Fruit fly (Drosophila melanogaster) whole organism, wandering third instar larva: ENCODE results near the gene CG16781.

Experiments
- Abd-B ChIP-seq: fragments of >200 bp; optimal IDR thresholded peaks from 2 replicates; lab custom pipeline; 2017; ENCODE audit warnings: missing biosample characterization, missing genetic modification characterization
- CG32264 ChIP-seq: fragments of 200-800 bp; sonication (Bioruptor generic); optimal IDR thresholded peaks from 2 replicates; lab custom pipeline; 2016; ENCODE audit warnings: missing biosample characterization, missing genetic modification characterization
- CG9705 ChIP-seq: fragments of 200-800 bp; sonication (Bioruptor generic); optimal IDR thresholded peaks from 2 replicates; lab custom pipeline; 2018; ENCODE audit warnings: missing biosample characterization, mild to moderate bottlenecking, missing genetic modification characterization
- CrebA ChIP-seq: fragments of 200-800 bp; sonication (Bioruptor generic); optimal IDR thresholded peaks from 2 replicates; lab custom pipeline; 2016; ENCODE audit warnings: missing biosample characterization, mild to moderate bottlenecking, missing genetic modification characterization, borderline replicate concordance
- Dfd ChIP-seq: fragments of >200 bp; optimal IDR thresholded peaks from 2 replicates; lab custom pipeline; 2017; ENCODE audit warnings: missing biosample characterization, missing genetic modification characterization
- Dif ChIP-seq: fragments of 200-275, 200-300 bp; sonication (Bioruptor generic); optimal IDR thresholded peaks from 2 replicates; lab custom pipeline; 2018; ENCODE audit warnings: missing biosample characterization, missing genetic modification characterization; ENCODE audit not compliant: partially characterized antibody
- GATAd ChIP-seq: sonication (Bioruptor generic); optimal IDR thresholded peaks from 2 replicates; lab custom pipeline; 2016; ENCODE audit warnings: missing biosample characterization, missing genetic modification characterization
- HLH106 ChIP-seq: fragments of 200-800 bp; optimal IDR thresholded peaks from 3 replicates; lab custom pipeline; 2019; ENCODE audit warnings: missing biosample characterization, mild to moderate bottlenecking, missing genetic modification characterization, moderate library complexity
- Hnf4 ChIP-seq: fragments of 200-800 bp; sonication (Bioruptor generic); optimal IDR thresholded peaks from 2 replicates; lab custom pipeline; 2016; ENCODE audit warnings: missing biosample characterization, mild to moderate bottlenecking, missing genetic modification characterization
- Hr78 ChIP-seq: fragments of >200 bp; optimal IDR thresholded peaks from 2 replicates; lab custom pipeline; 2017; ENCODE audit warnings: missing biosample characterization, missing genetic modification characterization
- Hr83 ChIP-seq: fragments of 200-300 bp; sonication (Bioruptor generic); optimal IDR thresholded peaks from 2 replicates; lab custom pipeline; 2016; ENCODE audit warnings: missing biosample characterization, mild to moderate bottlenecking, missing genetic modification characterization, moderate library complexity; ENCODE audit not compliant: poor library complexity, severe bottlenecking
- Jra ChIP-seq: sonication (Bioruptor generic); optimal IDR thresholded peaks from 2 replicates; lab custom pipeline; 2016; ENCODE audit warnings: missing biosample characterization, missing genetic modification characterization
- Mio ChIP-seq: sonication (Bioruptor generic); optimal IDR thresholded peaks from 2 replicates; lab custom pipeline; 2016; ENCODE audit warnings: missing biosample characterization, missing genetic modification characterization
- Myc ChIP-seq: fragments of >200 bp; optimal IDR thresholded peaks from 2 replicates; lab custom pipeline; 2017
- N ChIP-seq: fragments of >200 bp; optimal IDR thresholded peaks from 2 replicates; lab custom pipeline; 2018; ENCODE audit warnings: missing biosample characterization, missing external identifiers, missing genetic modification characterization
- OdsH ChIP-seq: fragments of 200-800 bp; sonication (Bioruptor generic); optimal IDR thresholded peaks from 2 replicates; lab custom pipeline; 2016; ENCODE audit warnings: missing biosample characterization, mild to moderate bottlenecking, missing genetic modification characterization
- Rel ChIP-seq, 2 experiments: fragments of 200-800 bp; sonication (Bioruptor generic) in 1 of 2; optimal IDR thresholded peaks; 2 replicates in 1 of 2; 3 replicates in 1 of 2; lab custom pipeline; 2016 to 2019; ENCODE audit warnings: mild to moderate bottlenecking in 2 of 2, missing biosample characterization in 2 of 2, missing genetic modification characterization in 2 of 2, moderate library complexity in 1 of 2
- Sp1 ChIP-seq: fragments of 200-800 bp; sonication (Bioruptor generic); optimal IDR thresholded peaks from 3 replicates; lab custom pipeline; 2019; ENCODE audit warnings: missing biosample characterization, mild to moderate bottlenecking, missing genetic modification characterization, moderate library complexity
- Vsx2 ChIP-seq: fragments of 200-300, 225-300 bp; sonication (Bioruptor generic); optimal IDR thresholded peaks from 2 replicates; lab custom pipeline; 2018; ENCODE audit warnings: missing biosample characterization, missing genetic modification characterization; ENCODE audit not compliant: partially characterized antibody
- br ChIP-seq: fragments of 200-800 bp; sonication (Bioruptor generic); optimal IDR thresholded peaks from 2 replicates; lab custom pipeline; 2016; ENCODE audit warnings: missing biosample characterization, missing genetic modification characterization
- brk ChIP-seq: fragments of 200-800 bp; sonication (Bioruptor generic); optimal IDR thresholded peaks from 2 replicates; lab custom pipeline; 2016; ENCODE audit warnings: missing biosample characterization, mild to moderate bottlenecking, missing genetic modification characterization
- dl ChIP-seq, 2 experiments: fragments of 175-275, 200-275 bp in 1 of 2; fragments of 200-275 bp in 1 of 2; sonication (Bioruptor generic); optimal IDR thresholded peaks; lab custom pipeline; 2018; ENCODE audit warnings: mild to moderate bottlenecking in 2 of 2, missing biosample characterization in 2 of 2, missing genetic modification characterization in 2 of 2, moderate library complexity in 2 of 2; ENCODE audit not compliant: partially characterized antibody in 2 of 2, insufficient read depth in 1 of 2
- dmrt93B ChIP-seq: fragments of 200-800 bp; sonication (Bioruptor generic); optimal IDR thresholded peaks from 2 replicates; lab custom pipeline; 2018; ENCODE audit warnings: missing biosample characterization, mild to moderate bottlenecking, missing genetic modification characterization
- dsf ChIP-seq: sonication (Bioruptor generic); optimal IDR thresholded peaks from 2 replicates; lab custom pipeline; 2016; ENCODE audit warnings: missing biosample characterization, missing genetic modification characterization, borderline replicate concordance
- ey ChIP-seq: fragments of 200-800 bp; sonication (Bioruptor generic); optimal IDR thresholded peaks from 2 replicates; lab custom pipeline; 2016; ENCODE audit warnings: missing biosample characterization, missing genetic modification characterization
- foxo ChIP-seq, 2 experiments: fragments of 200-800 bp; sonication (Bioruptor generic); optimal IDR thresholded peaks; 2 replicates in 1 of 2; 3 replicates in 1 of 2; lab custom pipeline; 2016 to 2017; ENCODE audit warnings: missing biosample characterization in 2 of 2, missing genetic modification characterization in 2 of 2
- fru ChIP-seq: fragments of 200-800 bp; sonication (Bioruptor generic); optimal IDR thresholded peaks from 3 replicates; lab custom pipeline; 2016; ENCODE audit warnings: missing biosample characterization, mild to moderate bottlenecking, missing genetic modification characterization
- h ChIP-seq: fragments of 200-800 bp; sonication (Bioruptor generic); optimal IDR thresholded peaks from 3 replicates; lab custom pipeline; 2016; ENCODE audit warnings: missing biosample characterization, mild to moderate bottlenecking, missing genetic modification characterization
- jim ChIP-seq: fragments of 175-275, 200-325 bp; sonication (Bioruptor generic); optimal IDR thresholded peaks from 2 replicates; lab custom pipeline; 2016; ENCODE audit warnings: missing biosample characterization, mild to moderate bottlenecking, missing genetic modification characterization
- lola ChIP-seq: fragments of >200 bp; optimal IDR thresholded peaks from 2 replicates; lab custom pipeline; 2017; ENCODE audit warnings: missing biosample characterization, missing genetic modification characterization
- pan ChIP-seq: fragments of >200 bp; optimal IDR thresholded peaks from 2 replicates; lab custom pipeline; 2017
- psq ChIP-seq: fragments of 200-800 bp; sonication (Bioruptor generic); optimal IDR thresholded peaks from 3 replicates; lab custom pipeline; 2017; ENCODE audit warnings: missing biosample characterization, mild to moderate bottlenecking, missing genetic modification characterization, moderate library complexity
- rgr ChIP-seq: fragments of 200-800 bp; sonication (Bioruptor generic); optimal IDR thresholded peaks from 3 replicates; lab custom pipeline; 2016; ENCODE audit warnings: missing biosample characterization, mild to moderate bottlenecking, missing genetic modification characterization
- sage ChIP-seq: fragments of 200-800 bp; sonication (Bioruptor generic); optimal IDR thresholded peaks from 2 replicates; lab custom pipeline; 2016; ENCODE audit warnings: missing biosample characterization, mild to moderate bottlenecking, missing genetic modification characterization
- sv ChIP-seq: fragments of 200-800 bp; sonication (Bioruptor generic); optimal IDR thresholded peaks from 3 replicates; lab custom pipeline; 2016; ENCODE audit warnings: missing biosample characterization, missing genetic modification characterization
- tai ChIP-seq: sonication (Bioruptor generic); optimal IDR thresholded peaks from 2 replicates; lab custom pipeline; 2016; ENCODE audit warnings: missing biosample characterization, missing genetic modification characterization
- usp ChIP-seq: fragments of >200 bp; optimal IDR thresholded peaks from 2 replicates; lab custom pipeline; 2017; ENCODE audit warnings: missing biosample characterization, missing genetic modification characterization
- woc ChIP-seq: sonication (Bioruptor generic); optimal IDR thresholded peaks from 2 replicates; lab custom pipeline; 2016; ENCODE audit warnings: missing biosample characterization, mild to moderate bottlenecking, missing genetic modification characterization

Gene CG16781

dm6 chrX:3427614-3427965, 36.3 kb downstream of the CG16781 start:
- TF ChIP-seq ey (GFP tag; lab: Kevin White, UChicago), result peak; percentile 95
- TF ChIP-seq sage (GFP tag; lab: Kevin White, UChicago), result peak; percentile 60
- peak; percentile 96 for TF ChIP-seq Hnf4 (GFP tag; lab: Kevin White, UChicago)
- peak; percentile 93 for TF ChIP-seq Sp1 (GFP tag; lab: Kevin White, UChicago)
- TF ChIP-seq OdsH (GFP tag; lab: Kevin White, UChicago), result peak; percentile 94
- TF ChIP-seq CrebA, result peak; percentile 61
- TF ChIP-seq HLH106 (tag; lab: Kevin White, UChicago), result peak; percentile 86
- peak; percentile 47 for TF ChIP-seq dsf (GFP tag; lab: Kevin White, UChicago)
- no peak for TF ChIP-seq Abd-B (GFP tag; lab: Kevin White, UChicago)
- peak; percentile 94 for TF ChIP-seq rgr (GFP tag; lab: Kevin White, UChicago)
- peak; percentile 66 for TF ChIP-seq sv
- peak; percentile 94 for TF ChIP-seq h
- peak; percentile 96 for TF ChIP-seq br (GFP tag; lab: Kevin White, UChicago)
- no peak for TF ChIP-seq Myc (lab: Kevin White, UChicago)
- no peak for TF ChIP-seq Dif
- TF ChIP-seq Dfd (GFP tag; lab: Kevin White, UChicago), result no peak
- no peak for TF ChIP-seq pan (lab: Kevin White, UChicago)
- no peak for TF ChIP-seq jim (GFP tag; lab: Kevin White, UChicago)
- peak; percentile 95 for TF ChIP-seq fru (GFP tag; lab: Kevin White, UChicago)
- TF ChIP-seq CG9705 (GFP tag; lab: Kevin White, UChicago), result peak; percentile 50
- peak; percentile 88 for TF ChIP-seq woc (GFP tag; lab: Kevin White, UChicago)
- TF ChIP-seq N, result no peak
- TF ChIP-seq psq (GFP tag; lab: Kevin White, UChicago), result peak; percentile 89
- TF ChIP-seq Vsx2, result no peak
- TF ChIP-seq lola (GFP tag; lab: Kevin White, UChicago), result no peak
- no peak for TF ChIP-seq Hr83 (GFP tag; lab: Kevin White, UChicago)
- peak; percentile 92 for TF ChIP-seq Jra (GFP tag; lab: Kevin White, UChicago)
- peak; percentile 81 for TF ChIP-seq CG32264 (GFP tag; lab: Kevin White, UChicago)
- TF ChIP-seq dl (GFP tag; optimal IDR thresholded peaks at IDR 0.05; lab: Kevin White, UChicago; ENCODE audit: insufficient read depth in 1 of 2, partially characterized antibody in 2 of 2), result no peak
- TF ChIP-seq foxo (GFP tag; optimal IDR thresholded peaks at IDR 0.05; lab: Kevin White, UChicago), result peak; percentile 30 to 93
- TF ChIP-seq Hr78 (GFP tag; lab: Kevin White, UChicago), result no peak
- no peak for TF ChIP-seq usp (GFP tag; lab: Kevin White, UChicago)
- peak; percentile 94 for TF ChIP-seq brk (GFP tag; lab: Kevin White, UChicago)
- peak; percentile 89 for TF ChIP-seq tai
- peak; percentile 50 for TF ChIP-seq Mio (GFP tag; lab: Kevin White, UChicago)
- TF ChIP-seq GATAd (GFP tag; lab: Kevin White, UChicago), result peak; percentile 64
- TF ChIP-seq dmrt93B, result peak; percentile 56
- peak; percentile 58 for TF ChIP-seq Rel (GFP tag; optimal IDR thresholded peaks at IDR 0.05; lab: Kevin White, UChicago)
- TF ChIP-seq Rel (tag; optimal IDR thresholded peaks at IDR 0.05; lab: Kevin White, UChicago), result peak; percentile 56
- TF ChIP-seq, all 38 proteins: peak for 25

- TF ChIP-seq Rel (GFP tag; optimal IDR thresholded peaks at IDR 0.05; lab: Kevin White, UChicago) (no peak), Rel (tag; optimal IDR thresholded peaks at IDR 0.05; lab: Kevin White, UChicago) (peak; percentile 21), lola (GFP tag; lab: Kevin White, UChicago) (no peak), psq (GFP tag; lab: Kevin White, UChicago) (no peak), OdsH (GFP tag; lab: Kevin White, UChicago) (no peak), Dfd (GFP tag; lab: Kevin White, UChicago) (no peak)
- TF ChIP-seq, all 38 proteins: peak for 1
Measured at dm6 chrX:3426803-3427613, 36.8 kb downstream of the CG16781 start.
